Fruit fly (Drosophila melanogaster): ENCODE data around the gene CG18765.
A peak's percentile ranks its signal among the peaks of the same experiment; 100 is the strongest.

CG18765 gene

DNA sequence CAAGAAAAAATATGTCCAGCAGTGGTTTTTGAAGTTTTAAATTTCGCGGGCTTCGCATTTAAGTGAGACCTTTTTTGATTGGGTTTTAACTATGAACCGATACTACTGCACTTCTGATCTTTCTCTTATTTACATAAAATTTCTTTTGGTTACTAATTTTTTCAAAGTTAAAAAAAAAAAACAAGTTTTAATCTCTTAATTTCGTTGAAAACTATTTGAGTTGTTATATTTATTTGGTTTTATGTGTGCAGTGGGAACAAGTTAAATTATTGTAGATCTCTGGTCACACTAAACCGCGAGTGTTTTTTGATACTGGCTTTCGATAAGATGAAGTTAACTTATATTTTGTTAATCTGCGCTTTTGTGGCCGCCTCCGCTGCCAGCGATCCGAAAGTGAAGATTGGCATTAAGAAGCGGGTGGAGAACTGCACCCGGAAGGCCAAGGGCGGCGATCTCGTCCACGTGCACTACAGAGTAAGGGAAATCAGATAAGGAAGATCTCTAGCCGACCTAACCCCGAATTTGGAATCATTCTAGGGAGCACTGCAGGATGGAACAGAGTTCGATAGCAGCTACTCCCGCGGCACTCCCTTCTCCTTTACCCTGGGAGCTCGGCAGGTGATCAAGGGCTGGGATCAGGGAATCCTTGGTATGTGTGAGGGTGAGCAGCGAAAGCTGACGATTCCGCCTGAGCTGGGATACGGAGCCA is 17.5 kb downstream of the CG18765 start, which contains the start of gene CG14715:
TSS of gene CG14715 (plus strand) at position 267 of the 709 bp plus-strand sequence.
- peak; percentile 31 for TF ChIP-seq noc (tag; optimal IDR thresholded peaks at IDR 0.05)

DNA sequence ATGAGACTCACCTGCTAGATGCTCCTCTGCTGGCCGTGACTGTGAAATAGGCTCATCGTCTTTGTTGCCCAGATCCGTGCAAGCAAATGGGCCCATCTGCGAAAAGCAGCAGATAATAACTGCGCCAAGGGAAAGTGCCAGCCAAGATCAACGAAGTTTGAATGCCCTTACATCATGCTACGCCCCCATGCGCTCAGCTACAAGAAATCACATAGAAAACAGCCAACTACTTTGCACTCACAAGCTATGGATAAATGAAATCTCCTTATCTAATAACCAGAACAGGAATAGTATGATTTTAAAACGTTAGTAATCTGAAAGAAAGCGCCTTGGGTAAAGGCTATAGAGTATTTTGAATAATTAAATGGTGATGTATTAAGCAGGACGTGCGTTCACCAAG is 19.8 kb downstream of the CG18765 start:
- TF ChIP-seq noc (tag; optimal IDR thresholded peaks at IDR 0.05) = no peak

dm6 chr3R:11670888-11671287 is 20.7 kb downstream of the CG18765 start:
- no peak for TF ChIP-seq noc (tag; optimal IDR thresholded peaks at IDR 0.05)

DNA sequence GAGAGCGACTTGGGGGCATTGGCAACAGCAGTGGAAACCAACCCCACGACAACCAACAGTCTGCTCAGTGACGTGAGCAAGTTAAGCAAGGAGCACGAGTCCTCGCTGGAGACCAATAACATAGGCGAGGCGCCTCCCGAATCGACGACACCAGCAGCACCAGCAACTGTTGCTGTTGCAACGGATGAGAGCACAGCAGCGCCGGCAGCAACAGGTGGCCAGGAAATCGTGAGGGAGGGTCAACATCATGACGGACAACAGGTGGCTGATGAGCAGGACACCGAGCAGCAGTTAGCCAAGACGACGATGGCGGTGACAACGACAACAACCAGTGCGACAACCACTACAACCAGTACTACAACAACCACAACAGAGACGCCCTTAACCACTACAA is 21.6 kb downstream of the CG18765 start:
- no peak for TF ChIP-seq noc (tag; optimal IDR thresholded peaks at IDR 0.05)

- no peak for TF ChIP-seq noc (tag; optimal IDR thresholded peaks at IDR 0.05)
These were observed 22.3 kb downstream of the CG18765 start for dm6 chr3R:11669017-11669953.

- no peak for TF ChIP-seq noc (tag; optimal IDR thresholded peaks at IDR 0.05)
These were observed 25.5 kb downstream of the CG18765 start for dm6 chr3R:11665925-11666687.

DNA sequence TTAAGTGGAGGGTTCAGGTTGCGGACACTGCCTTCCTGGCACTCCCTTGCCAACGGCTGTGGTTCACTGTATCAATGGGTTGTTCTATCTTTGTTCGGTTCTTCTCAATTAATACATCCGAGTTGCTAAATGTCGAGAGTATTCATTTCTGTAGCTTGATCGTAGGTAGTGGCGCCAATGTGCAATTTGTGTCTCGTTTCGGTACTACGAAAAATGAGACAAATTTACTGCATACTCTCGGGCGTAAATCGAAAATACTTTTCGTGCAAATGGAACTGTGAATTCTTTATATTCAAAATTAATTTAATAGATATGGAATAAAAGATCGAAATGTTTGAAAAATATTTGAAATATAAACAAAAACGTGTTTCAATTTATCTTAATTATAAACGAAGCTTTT is 26.1 kb downstream of the CG18765 start:
- TF ChIP-seq noc (tag; optimal IDR thresholded peaks at IDR 0.05) = no peak

dm6 chr3R:11663441-11663840 is 28.2 kb downstream of the CG18765 start:
- no peak for TF ChIP-seq noc (tag; optimal IDR thresholded peaks at IDR 0.05)

DNA sequence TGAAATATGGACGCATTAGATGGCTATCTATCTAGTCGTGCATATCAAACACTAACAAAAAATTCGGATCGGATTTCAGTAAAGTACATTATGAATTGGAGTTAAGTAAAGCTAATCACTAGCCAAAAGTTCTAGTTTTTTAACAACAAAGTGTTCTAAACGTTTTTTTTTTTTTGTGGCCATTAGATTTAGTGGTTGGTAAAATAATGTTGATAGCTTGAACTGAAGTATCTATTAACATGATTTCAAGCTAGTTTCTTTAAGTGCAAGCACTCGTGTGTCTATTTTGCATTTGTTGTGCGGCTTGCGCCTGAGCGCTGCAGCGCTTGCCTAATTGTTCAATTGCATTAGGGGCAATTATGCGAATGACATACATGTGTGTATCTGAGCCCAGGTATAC is 29.0 kb downstream of the CG18765 start:
- TF ChIP-seq noc (tag; optimal IDR thresholded peaks at IDR 0.05) = no peak

DNA sequence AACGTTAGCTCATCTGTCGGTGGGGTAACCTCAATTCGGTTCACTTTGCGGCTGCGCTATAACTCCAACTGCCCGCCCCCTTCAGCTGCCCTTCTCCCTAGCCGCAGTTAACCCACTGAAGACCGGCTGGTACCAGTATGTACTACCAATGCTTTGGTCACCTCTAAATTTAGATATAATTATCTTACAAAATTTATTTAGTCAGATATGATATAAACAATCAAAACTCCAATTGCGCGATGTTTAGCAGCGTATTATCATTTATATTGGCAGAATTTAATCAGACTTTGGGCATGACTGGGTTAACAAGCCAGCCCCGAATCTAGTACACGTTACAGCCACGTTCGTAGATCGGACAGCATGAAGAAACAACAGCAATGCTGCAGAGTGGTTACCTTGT is 29.9 kb downstream of the CG18765 start:
- no peak for TF ChIP-seq noc (tag; optimal IDR thresholded peaks at IDR 0.05)

DNA sequence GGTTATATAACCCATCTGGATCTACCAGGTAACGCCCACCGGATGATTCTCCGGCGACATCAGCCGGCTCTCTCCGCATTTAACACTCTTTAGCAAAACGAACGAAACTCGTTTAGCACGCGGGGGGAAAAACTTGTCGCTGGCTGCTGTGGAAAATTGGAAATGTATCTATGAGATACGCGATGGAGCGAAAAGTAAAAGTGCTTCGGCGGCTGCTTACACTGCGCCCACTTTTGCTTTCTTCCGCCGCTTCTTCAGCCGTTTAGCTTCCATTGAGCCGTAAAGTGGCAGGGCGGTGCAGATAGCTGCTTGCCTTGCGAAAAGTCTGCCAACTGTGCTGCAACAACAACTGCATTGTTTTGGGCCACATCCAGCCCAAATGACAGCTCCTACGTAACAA is 30.4 kb downstream of the CG18765 start:
- TF ChIP-seq noc (tag; optimal IDR thresholded peaks at IDR 0.05) = no peak

DNA sequence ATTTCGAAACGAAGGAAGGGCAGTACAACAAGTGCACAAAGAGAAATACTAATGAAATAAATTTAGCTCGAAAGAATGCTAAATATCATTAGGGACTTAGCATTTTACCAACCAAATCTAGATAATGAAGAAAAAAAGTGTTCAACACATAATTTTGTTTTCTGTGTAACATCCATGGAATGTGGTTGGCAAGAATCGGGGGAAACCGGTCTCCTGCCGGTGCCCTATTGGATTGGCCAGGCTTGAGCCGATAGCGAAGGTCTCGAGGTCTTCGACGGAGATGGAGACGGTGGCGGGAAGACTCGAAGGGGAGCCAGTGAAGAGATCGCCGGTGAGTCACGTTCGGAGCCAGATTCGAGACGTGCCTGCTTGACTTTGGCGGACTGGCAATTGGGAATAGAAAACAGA is 33.8 kb downstream of the CG18765 start:
- peak; percentile 62 for TF ChIP-seq noc (tag; optimal IDR thresholded peaks at IDR 0.05)

- peak; percentile 96 for TF ChIP-seq noc (tag; optimal IDR thresholded peaks at IDR 0.05)
These were observed 34.9 kb downstream of the CG18765 start for dm6 chr3R:11656614-11657216.

- peak; percentile 31 for TF ChIP-seq noc (tag; optimal IDR thresholded peaks at IDR 0.05)
These were observed 35.7 kb downstream of the CG18765 start, which contains the start of gene CG42327 for dm6 chr3R:11655873-11656374. CG42327 (plus strand) TSS chr3R:11656149.
